Worm (Caenorhabditis elegans): Measurements from ENCODE around the gene fbxa-181.

fbxa-181 gene

ce11 chrV:13748658-13749057 is 23.0 kb downstream of the fbxa-181 start, which contains the start of gene F35E12.10:
TSS of gene F35E12.10 (minus strand) at chrV:13748758.
- TF ChIP-seq ztf-29 (GFP tag; IDR thresholded peaks at IDR 0.05): no peak
- TF ChIP-seq klf-2 (GFP tag; conservative IDR thresholded peaks at IDR 0.05): no peak
- TF ChIP-seq ztf-23 (GFP tag; IDR thresholded peaks at IDR 0.05): no peak
- TF ChIP-seq ref-1 (GFP tag; conservative IDR thresholded peaks at IDR 0.05): no peak
- no peak for TF ChIP-seq tab-1 (GFP tag; IDR thresholded peaks at IDR 0.05)
- TF ChIP-seq cog-1 (tag; optimal IDR thresholded peaks at IDR 0.05): no peak
- TF ChIP-seq med-1 (GFP tag; optimal IDR thresholded peaks at IDR 0.05; ENCODE audit: insufficient read depth): no peak
- no peak for TF ChIP-seq flt-1 (GFP tag; IDR thresholded peaks at IDR 0.05)
- no peak for TF ChIP-seq T22C8.4 (GFP tag; IDR thresholded peaks at IDR 0.05)

DNA sequence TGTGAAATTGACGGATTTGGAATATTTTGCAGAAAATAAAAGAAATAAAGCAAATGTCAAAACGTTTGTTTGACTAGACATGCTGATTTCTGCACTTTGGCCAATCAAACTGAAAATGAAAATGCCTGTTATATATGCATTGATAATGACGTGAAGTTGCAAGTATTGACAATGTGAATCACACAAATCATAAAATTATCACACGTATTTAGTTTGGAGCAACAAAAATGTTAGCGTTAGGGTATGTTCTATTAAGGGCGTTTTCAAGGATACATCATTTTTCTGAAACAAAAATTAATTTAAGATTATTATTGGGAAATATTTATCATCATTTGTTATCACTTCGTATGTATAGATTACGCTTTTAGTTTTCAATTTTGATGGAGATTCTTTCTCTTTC is 26.1 kb downstream of the fbxa-181 start, which contains the start of gene cld-9:
Gene cld-9, minus strand, starts transcription at position 81 of the 400 bp plus-strand sequence.
- no peak for TF ChIP-seq T22C8.4 (GFP tag; IDR thresholded peaks at IDR 0.05)
- TF ChIP-seq cog-1 (tag; optimal IDR thresholded peaks at IDR 0.05): no peak
- TF ChIP-seq klf-2 (GFP tag; conservative IDR thresholded peaks at IDR 0.05): no peak
- no peak for TF ChIP-seq med-1 (GFP tag; optimal IDR thresholded peaks at IDR 0.05; ENCODE audit: insufficient read depth)
- TF ChIP-seq tab-1 (GFP tag; IDR thresholded peaks at IDR 0.05): no peak
- no peak for TF ChIP-seq ztf-23 (GFP tag; IDR thresholded peaks at IDR 0.05)
- no peak for TF ChIP-seq ztf-29 (GFP tag; IDR thresholded peaks at IDR 0.05)
- TF ChIP-seq flt-1 (GFP tag; IDR thresholded peaks at IDR 0.05): no peak
- no peak for TF ChIP-seq ref-1 (GFP tag; conservative IDR thresholded peaks at IDR 0.05)

DNA sequence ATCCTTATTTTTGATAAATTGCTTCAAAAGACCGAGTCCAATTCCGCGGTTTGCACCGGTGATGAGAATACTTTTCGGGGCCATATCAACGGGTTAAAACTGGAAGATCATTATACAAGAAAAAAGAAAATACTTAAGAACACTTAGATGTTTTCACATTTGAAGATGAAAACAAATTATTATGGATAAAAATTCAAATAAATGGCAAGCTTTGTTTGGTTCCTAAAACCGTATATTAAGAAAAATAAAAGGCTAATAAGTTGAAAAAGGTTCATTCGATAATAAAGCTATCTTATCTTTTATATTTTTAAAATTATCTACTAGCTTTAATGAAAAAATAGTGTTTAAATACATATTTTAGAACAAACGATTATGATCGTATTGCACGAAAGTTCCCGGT is 27.8 kb downstream of the fbxa-181 start, which contains the start of gene F20G2.1:
Gene F20G2.1, minus strand, starts transcription at position 101 of the 400 bp plus-strand sequence.
- TF ChIP-seq ztf-23 (GFP tag; IDR thresholded peaks at IDR 0.05): no peak
- no peak for TF ChIP-seq med-1 (GFP tag; optimal IDR thresholded peaks at IDR 0.05; ENCODE audit: insufficient read depth)
- no peak for TF ChIP-seq ref-1 (GFP tag; conservative IDR thresholded peaks at IDR 0.05)
- TF ChIP-seq flt-1 (GFP tag; IDR thresholded peaks at IDR 0.05): no peak
- TF ChIP-seq klf-2 (GFP tag; conservative IDR thresholded peaks at IDR 0.05): no peak
- no peak for TF ChIP-seq tab-1 (GFP tag; IDR thresholded peaks at IDR 0.05)
- no peak for TF ChIP-seq ztf-29 (GFP tag; IDR thresholded peaks at IDR 0.05)
- no peak for TF ChIP-seq T22C8.4 (GFP tag; IDR thresholded peaks at IDR 0.05)
- no peak for TF ChIP-seq cog-1 (tag; optimal IDR thresholded peaks at IDR 0.05)

DNA sequence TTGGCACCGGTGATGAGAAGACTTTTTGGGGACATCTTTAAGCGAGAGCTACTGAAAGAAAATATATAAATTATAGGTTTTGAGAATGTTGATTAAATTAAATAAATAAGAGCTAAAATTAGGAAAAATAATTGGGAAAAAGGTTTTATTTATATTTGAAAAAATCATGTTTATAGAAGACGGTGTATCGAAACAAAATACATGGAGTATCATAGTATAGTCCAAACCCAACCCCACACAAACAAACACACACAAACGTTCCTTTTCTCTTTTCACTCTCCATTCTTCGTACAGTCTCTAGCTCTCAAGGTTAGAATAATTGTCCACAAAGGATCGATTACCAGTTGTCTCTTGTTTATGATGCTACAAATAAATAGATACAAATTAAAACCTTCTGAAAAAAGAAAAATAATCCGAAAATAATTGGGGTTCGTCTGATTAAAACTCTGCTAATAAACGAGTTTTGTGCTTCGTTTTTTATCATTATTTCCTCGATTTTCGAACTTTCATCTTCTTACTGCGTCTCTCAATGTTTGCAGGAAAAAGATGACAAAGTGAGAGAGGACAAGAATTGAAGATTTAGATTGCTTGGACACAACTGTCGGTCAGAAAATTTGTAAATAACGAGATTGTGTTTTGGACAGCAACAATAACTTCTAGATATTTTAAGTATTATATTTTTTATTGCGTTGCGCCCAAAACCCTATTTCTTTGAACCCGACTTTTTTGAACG is 30.9 kb downstream of the fbxa-181 start, which contains the start of gene F20G2.2:
Gene F20G2.2, minus strand, starts transcription at position 51 of the 733 bp plus-strand sequence.
- TF ChIP-seq ztf-23 (GFP tag; IDR thresholded peaks at IDR 0.05) (no peak), med-1 (GFP tag; optimal IDR thresholded peaks at IDR 0.05; ENCODE audit: insufficient read depth) (no peak), klf-2 (GFP tag; conservative IDR thresholded peaks at IDR 0.05) (no peak), ref-1 (GFP tag; conservative IDR thresholded peaks at IDR 0.05) (no peak), T22C8.4 (GFP tag; IDR thresholded peaks at IDR 0.05) (no peak), ztf-29 (GFP tag; IDR thresholded peaks at IDR 0.05) (no peak), tab-1 (GFP tag; IDR thresholded peaks at IDR 0.05) (no peak), flt-1 (GFP tag; IDR thresholded peaks at IDR 0.05) (no peak), cog-1 (tag; optimal IDR thresholded peaks at IDR 0.05) (no peak)

ce11 chrV:13757349-13757748 is 31.7 kb downstream of the fbxa-181 start:
- TF ChIP-seq klf-2 (GFP tag; conservative IDR thresholded peaks at IDR 0.05): no peak

DNA sequence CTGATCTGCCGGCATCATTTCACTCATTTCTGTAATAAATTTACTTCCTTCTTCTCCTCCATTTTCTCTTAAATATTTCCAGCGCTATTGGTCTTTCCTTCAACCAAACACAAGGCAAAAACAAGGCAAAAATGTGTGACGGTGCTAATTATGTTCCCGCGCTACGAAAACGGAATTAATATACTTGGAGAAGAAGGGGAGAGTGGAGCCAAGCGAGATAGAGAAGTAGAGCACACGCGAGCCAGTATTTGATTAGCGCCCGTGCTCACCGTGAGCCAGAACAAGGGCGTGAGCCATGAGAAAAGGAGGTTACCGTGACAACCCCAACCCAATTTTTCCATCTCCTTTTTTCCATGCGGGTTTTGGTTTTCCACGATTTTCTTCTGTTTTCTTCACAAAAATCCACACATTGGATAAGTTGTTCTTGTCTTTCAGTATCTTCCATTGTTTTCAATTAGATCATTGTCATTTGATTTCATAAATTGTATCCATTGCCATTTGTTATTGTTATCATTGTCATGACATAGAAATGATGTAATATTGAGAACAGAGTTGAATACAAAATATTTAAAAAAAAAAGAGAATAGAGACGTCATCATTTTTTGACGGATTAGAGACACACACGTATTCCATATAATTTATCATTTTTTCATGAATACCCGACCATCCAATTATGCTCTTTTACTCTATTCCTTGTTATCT is 36.9 kb downstream of the fbxa-181 start, which contains the start of gene F20G2.6:
Gene F20G2.6, plus strand, starts transcription at position 652 of the 702 bp plus-strand sequence.
- TF ChIP-seq T22C8.4 (GFP tag; IDR thresholded peaks at IDR 0.05) (no peak), flt-1 (GFP tag; IDR thresholded peaks at IDR 0.05) (no peak), klf-2 (GFP tag; conservative IDR thresholded peaks at IDR 0.05) (no peak), med-1 (GFP tag; optimal IDR thresholded peaks at IDR 0.05; ENCODE audit: insufficient read depth) (no peak), ztf-29 (GFP tag; IDR thresholded peaks at IDR 0.05) (no peak), tab-1 (GFP tag; IDR thresholded peaks at IDR 0.05) (no peak), ztf-23 (GFP tag; IDR thresholded peaks at IDR 0.05) (no peak), ref-1 (GFP tag; conservative IDR thresholded peaks at IDR 0.05) (no peak), cog-1 (tag; optimal IDR thresholded peaks at IDR 0.05) (no peak)

- TF ChIP-seq ref-1 (GFP tag; conservative IDR thresholded peaks at IDR 0.05) (no peak), cog-1 (tag; optimal IDR thresholded peaks at IDR 0.05) (no peak), klf-2 (GFP tag; conservative IDR thresholded peaks at IDR 0.05) (no peak), ztf-23 (GFP tag; IDR thresholded peaks at IDR 0.05) (no peak), ztf-29 (GFP tag; IDR thresholded peaks at IDR 0.05) (no peak), tab-1 (GFP tag; IDR thresholded peaks at IDR 0.05) (no peak), flt-1 (GFP tag; IDR thresholded peaks at IDR 0.05) (no peak), T22C8.4 (GFP tag; IDR thresholded peaks at IDR 0.05) (no peak), med-1 (GFP tag; optimal IDR thresholded peaks at IDR 0.05; ENCODE audit: insufficient read depth) (no peak)
Observed at ce11 chrV:13763723-13764122, 38.0 kb downstream of the fbxa-181 start.

- no peak for TF ChIP-seq T22C8.4 (GFP tag; IDR thresholded peaks at IDR 0.05)
- TF ChIP-seq ref-1 (GFP tag; conservative IDR thresholded peaks at IDR 0.05): no peak
- no peak for TF ChIP-seq ztf-23 (GFP tag; IDR thresholded peaks at IDR 0.05)
- no peak for TF ChIP-seq flt-1 (GFP tag; IDR thresholded peaks at IDR 0.05)
- TF ChIP-seq cog-1 (tag; optimal IDR thresholded peaks at IDR 0.05): no peak
- no peak for TF ChIP-seq tab-1 (GFP tag; IDR thresholded peaks at IDR 0.05)
- no peak for TF ChIP-seq med-1 (GFP tag; optimal IDR thresholded peaks at IDR 0.05; ENCODE audit: insufficient read depth)
- TF ChIP-seq ztf-29 (GFP tag; IDR thresholded peaks at IDR 0.05): no peak
- TF ChIP-seq klf-2 (GFP tag; conservative IDR thresholded peaks at IDR 0.05): no peak
Observed at ce11 chrV:13768388-13768787, 42.7 kb downstream of the fbxa-181 start, which contains the start of gene F20G2.3. TSS of gene F20G2.3 (minus strand) at chrV:13768488.

DNA sequence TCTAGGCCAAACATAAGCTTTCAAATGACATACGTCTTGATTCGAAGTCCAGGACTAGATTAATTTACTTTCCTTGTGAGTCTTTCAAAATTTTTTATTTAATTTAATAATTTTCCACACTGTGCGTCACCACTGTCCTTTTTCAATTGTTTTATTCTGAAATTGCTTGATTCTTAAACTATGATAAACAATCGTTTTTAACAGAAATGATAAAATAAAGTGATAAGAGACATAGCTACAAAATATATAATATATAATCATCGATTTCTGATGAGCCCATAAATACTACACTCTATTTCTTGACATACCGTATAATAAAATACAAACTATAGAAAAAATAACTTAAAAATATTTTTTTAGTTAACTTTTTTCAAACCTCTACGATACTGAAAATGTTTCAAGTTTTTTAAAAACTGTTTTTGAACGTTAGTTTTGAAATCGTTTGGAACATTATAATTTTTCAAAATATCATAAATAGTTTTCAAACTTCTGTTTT is 43.3 kb downstream of the fbxa-181 start, which contains the start of gene nas-24:
Gene nas-24, plus strand, starts transcription at position 446 of the 496 bp plus-strand sequence.
- no peak for TF ChIP-seq ztf-23 (GFP tag; IDR thresholded peaks at IDR 0.05)
- no peak for TF ChIP-seq T22C8.4 (GFP tag; IDR thresholded peaks at IDR 0.05)
- no peak for TF ChIP-seq ref-1 (GFP tag; conservative IDR thresholded peaks at IDR 0.05)
- no peak for TF ChIP-seq tab-1 (GFP tag; IDR thresholded peaks at IDR 0.05)
- TF ChIP-seq cog-1 (tag; optimal IDR thresholded peaks at IDR 0.05): no peak
- no peak for TF ChIP-seq flt-1 (GFP tag; IDR thresholded peaks at IDR 0.05)
- no peak for TF ChIP-seq klf-2 (GFP tag; conservative IDR thresholded peaks at IDR 0.05)
- no peak for TF ChIP-seq ztf-29 (GFP tag; IDR thresholded peaks at IDR 0.05)
- TF ChIP-seq med-1 (GFP tag; optimal IDR thresholded peaks at IDR 0.05; ENCODE audit: insufficient read depth): no peak
